Worm (Caenorhabditis elegans) whole organism, late embryonic: ENCODE measurements around the gene fip-5.

Experiments used
- C08G9.2 ChIP-seq: sonication (generic microtip); optimal IDR thresholded peaks from 2 replicates; lab custom pipeline; 2016; ENCODE audit warnings: mild to moderate bottlenecking, missing genetic modification characterization, moderate library complexity, missing compliant biosample characterization
- F13H6.1 ChIP-seq: sonication (generic microtip); optimal IDR thresholded peaks from 2 replicates; lab custom pipeline; 2016; ENCODE audit warnings: missing genetic modification characterization, missing compliant biosample characterization
- T23F11.4 ChIP-seq: fragments of 200-800 bp; sonication (Bioruptor generic); optimal IDR thresholded peaks from 2 replicates; lab custom pipeline; 2018; ENCODE audit warnings: mild to moderate bottlenecking, missing genetic modification characterization, missing compliant biosample characterization
- Y22D7AL.16 ChIP-seq: sonication (generic microtip); optimal IDR thresholded peaks from 2 replicates; lab custom pipeline; 2016; ENCODE audit warnings: missing genetic modification characterization, missing compliant biosample characterization
- ama-1 ChIP-seq: fragments of 150-350 bp; optimal IDR thresholded peaks from 2 replicates; lab custom pipeline; 2014
- ceh-14 ChIP-seq: sonication (generic microtip); optimal IDR thresholded peaks from 2 replicates; lab custom pipeline; 2016; ENCODE audit warnings: missing genotype, missing genetic modification characterization, missing compliant biosample characterization
- ceh-18 ChIP-seq: sonication (generic microtip); optimal IDR thresholded peaks from 2 replicates; lab custom pipeline; 2016; ENCODE audit warnings: missing genetic modification characterization, missing compliant biosample characterization
- ceh-19 ChIP-seq: fragments of 200-800 bp; sonication (Bioruptor generic); optimal IDR thresholded peaks from 2 replicates; lab custom pipeline; 2018; ENCODE audit warnings: mild to moderate bottlenecking, missing genetic modification characterization, missing compliant biosample characterization
- ceh-24 ChIP-seq: sonication (generic microtip); optimal IDR thresholded peaks from 2 replicates; lab custom pipeline; 2016; ENCODE audit warnings: mild to moderate bottlenecking, missing genetic modification characterization, missing compliant biosample characterization
- ceh-31 ChIP-seq: sonication (generic microtip); optimal IDR thresholded peaks from 2 replicates; lab custom pipeline; 2016; ENCODE audit warnings: missing genetic modification characterization, missing compliant biosample characterization
- ceh-45 ChIP-seq: fragments of 200-800 bp; sonication (Bioruptor generic); IDR thresholded peaks from 2 replicates; pipeline ENCODE4 v1.3.6; 2022; ENCODE audit warnings: missing genetic modification reagents, missing genetic modification characterization, missing compliant biosample characterization
- ceh-6 ChIP-seq: fragments of 200-800 bp; sonication (Bioruptor generic); optimal IDR thresholded peaks from 2 replicates; lab custom pipeline; 2018; ENCODE audit warnings: mild to moderate bottlenecking, missing genetic modification characterization, missing compliant biosample characterization
- ceh-9 ChIP-seq: sonication (generic microtip); optimal IDR thresholded peaks from 2 replicates; lab custom pipeline; 2016; ENCODE audit warnings: mild to moderate bottlenecking, missing genetic modification characterization, inconsistent platforms, missing compliant biosample characterization
- che-1 ChIP-seq: sonication (generic microtip); optimal IDR thresholded peaks from 2 replicates; lab custom pipeline; 2016; ENCODE audit warnings: mild to moderate bottlenecking, missing genetic modification characterization, missing compliant biosample characterization
- dmd-4 ChIP-seq: sonication (generic microtip); optimal IDR thresholded peaks from 2 replicates; lab custom pipeline; 2016; ENCODE audit warnings: borderline replicate concordance, missing genetic modification characterization, missing compliant biosample characterization
- elt-4 ChIP-seq: sonication (generic microtip); optimal IDR thresholded peaks from 2 replicates; lab custom pipeline; 2016; ENCODE audit warnings: missing genetic modification characterization, missing compliant biosample characterization
- ets-4 ChIP-seq: sonication (generic microtip); optimal IDR thresholded peaks from 2 replicates; lab custom pipeline; 2016; ENCODE audit warnings: missing genetic modification characterization, missing compliant biosample characterization
- fax-1 ChIP-seq: sonication (generic microtip); optimal IDR thresholded peaks from 2 replicates; lab custom pipeline; 2016; ENCODE audit warnings: missing genotype, missing genetic modification characterization, missing compliant biosample characterization
- fkh-10 ChIP-seq: fragments of 150-350 bp; optimal IDR thresholded peaks from 2 replicates; lab custom pipeline; 2014; ENCODE audit warnings: missing biosample characterization, missing genetic modification reagents, missing genetic modification characterization
- hlh-13 ChIP-seq: fragments of 200-800 bp; sonication (Bioruptor generic); optimal IDR thresholded peaks from 2 replicates; lab custom pipeline; 2018; ENCODE audit warnings: mild to moderate bottlenecking, missing genetic modification characterization, missing compliant biosample characterization
- hlh-15 ChIP-seq: sonication (generic microtip); optimal IDR thresholded peaks from 2 replicates; lab custom pipeline; 2016; ENCODE audit warnings: missing genetic modification characterization, missing compliant biosample characterization
- nfya-1 ChIP-seq: sonication (generic microtip); optimal IDR thresholded peaks from 2 replicates; lab custom pipeline; 2017; ENCODE audit warnings: missing genetic modification characterization, mild to moderate bottlenecking, missing compliant biosample characterization, antibody characterized with exemption, moderate library complexity
- nhr-11 ChIP-seq: fragments of 150-350 bp; optimal IDR thresholded peaks from 2 replicates; lab custom pipeline; 2014; ENCODE audit warnings: missing biosample characterization, missing genetic modification characterization
- npax-4 ChIP-seq: sonication (generic microtip); optimal IDR thresholded peaks from 2 replicates; lab custom pipeline; 2016; ENCODE audit warnings: missing genetic modification characterization, missing compliant biosample characterization
- pag-3 ChIP-seq: sonication (generic microtip); optimal IDR thresholded peaks from 2 replicates; lab custom pipeline; 2016; ENCODE audit warnings: missing compliant biosample characterization, missing genetic modification characterization, borderline replicate concordance
- pat-9 ChIP-seq: fragments of 200-800 bp; sonication (Bioruptor generic); optimal IDR thresholded peaks from 2 replicates; lab custom pipeline; 2018; ENCODE audit warnings: mild to moderate bottlenecking, missing genetic modification characterization, moderate library complexity, missing compliant biosample characterization
- pax-1 ChIP-seq: fragments of 150-350 bp; optimal IDR thresholded peaks from 2 replicates; lab custom pipeline; 2014; ENCODE audit warnings: missing biosample characterization, missing genetic modification characterization
- pha-2 ChIP-seq: sonication (generic microtip); optimal IDR thresholded peaks from 2 replicates; lab custom pipeline; 2017; ENCODE audit warnings: mild to moderate bottlenecking, missing genetic modification characterization, missing compliant biosample characterization
- pha-4 ChIP-seq: fragments of 150-350 bp; optimal IDR thresholded peaks from 2 replicates; lab custom pipeline; 2018; ENCODE audit warnings: missing biosample characterization, missing genetic modification reagents, missing genetic modification characterization
- pros-1 ChIP-seq: fragments of 150-350 bp; optimal IDR thresholded peaks from 2 replicates; lab custom pipeline; 2014; ENCODE audit warnings: missing biosample characterization, missing genetic modification reagents, missing genetic modification characterization
- ref-2 ChIP-seq: sonication (generic microtip); optimal IDR thresholded peaks from 2 replicates; lab custom pipeline; 2016; ENCODE audit warnings: missing genetic modification characterization, missing compliant biosample characterization
- rnt-1 ChIP-seq: sonication (generic microtip); optimal IDR thresholded peaks from 2 replicates; lab custom pipeline; 2016; ENCODE audit warnings: missing genetic modification characterization, missing compliant biosample characterization
- sdc-2 ChIP-seq: sonication (generic microtip); optimal IDR thresholded peaks from 2 replicates; lab custom pipeline; 2016; ENCODE audit warnings: missing genotype, missing genetic modification characterization, missing compliant biosample characterization
- sox-2 ChIP-seq: fragments of 200-800 bp; sonication (Bioruptor generic); IDR thresholded peaks from 2 replicates; pipeline ENCODE4 v1.3.6; 2022; ENCODE audit warnings: missing genetic modification reagents, missing genetic modification characterization, missing compliant biosample characterization
- sox-4 ChIP-seq: sonication (generic microtip); optimal IDR thresholded peaks from 2 replicates; lab custom pipeline; 2017; ENCODE audit warnings: mild to moderate bottlenecking, missing genetic modification characterization, inconsistent platforms, missing compliant biosample characterization
- tbx-2 ChIP-seq: sonication (generic microtip); optimal IDR thresholded peaks from 2 replicates; lab custom pipeline; 2016; ENCODE audit warnings: missing genetic modification characterization, missing compliant biosample characterization
- ttx-3 ChIP-seq: sonication (generic microtip); optimal IDR thresholded peaks from 2 replicates; lab custom pipeline; 2016; ENCODE audit warnings: missing genetic modification reagents, missing genetic modification characterization, missing compliant biosample characterization
- unc-3 ChIP-seq, 2 experiments: fragments of 200-800 bp in 1 of 2; sonication (Bioruptor generic) in 1 of 2; sonication (generic microtip) in 1 of 2; conservative IDR thresholded peaks in 1 of 2; optimal IDR thresholded peaks in 1 of 2; 2 replicates each; pipeline versions ENCODE4 v1.3.6 to Lab custom; 2016 to 2022; ENCODE audit warnings: missing compliant biosample characterization in 2 of 2, missing genetic modification characterization in 2 of 2, missing genetic modification reagents in 1 of 2
- unc-55 ChIP-seq: sonication (generic microtip); optimal IDR thresholded peaks from 2 replicates; lab custom pipeline; 2017; ENCODE audit warnings: missing biosample characterization, missing genetic modification reagents, missing genetic modification characterization
- zip-5 ChIP-seq: sonication (generic microtip); optimal IDR thresholded peaks from 2 replicates; lab custom pipeline; 2016; ENCODE audit warnings: missing genetic modification characterization, missing compliant biosample characterization

The fip-5 gene

DNA sequence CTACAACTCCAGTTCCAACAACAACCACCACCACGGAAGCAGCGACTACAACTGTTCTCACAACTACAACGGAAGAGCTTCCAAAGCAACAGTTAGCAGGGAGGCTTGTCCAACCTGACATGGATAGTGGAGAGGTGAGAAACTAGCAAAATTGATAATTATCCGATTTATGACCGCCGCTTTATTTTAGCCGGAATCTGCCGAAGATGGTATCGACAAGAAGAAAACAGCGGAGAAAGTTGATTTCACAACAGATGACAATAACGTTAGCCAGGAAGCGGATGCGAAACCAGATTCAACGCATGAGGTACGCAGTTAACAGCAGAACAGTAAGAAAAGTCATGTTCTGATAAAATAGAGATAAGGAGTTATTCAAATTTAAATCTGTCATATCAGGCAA, 15.9 kb downstream of the fip-5 start:
- TF ChIP-seq pag-3 (tag; lab: Kevin White, UChicago), result no peak
- no peak for TF ChIP-seq pax-1
- TF ChIP-seq ceh-31 (tag; lab: Kevin White, UChicago), result no peak
- TF ChIP-seq ref-2 (tag; lab: Kevin White, UChicago), result no peak
- no peak for TF ChIP-seq elt-4 (tag; lab: Kevin White, UChicago)
- no peak for TF ChIP-seq pros-1
- no peak for TF ChIP-seq C08G9.2 (tag; lab: Kevin White, UChicago)
- no peak for TF ChIP-seq pat-9 (tag; lab: Kevin White, UChicago)
- TF ChIP-seq ceh-6 (GFP tag; lab: Kevin White, UChicago), result no peak
- TF ChIP-seq fax-1 (tag; lab: Kevin White, UChicago), result no peak
- TF ChIP-seq sdc-2, result no peak
- TF ChIP-seq ceh-14, result no peak
- no peak for TF ChIP-seq unc-3 (GFP tag; conservative IDR thresholded peaks at IDR 0.05; lab: Robert Waterston, UW)
- TF ChIP-seq unc-3 (tag; optimal IDR thresholded peaks at IDR 0.05; lab: Kevin White, UChicago), result no peak
- TF ChIP-seq, all 69 proteins: peak for 0

ce11 chrX:10319653-10320052, 17.1 kb downstream of the fip-5 start:
- no peak for TF ChIP-seq ama-1 (lab: Kevin White, UChicago)
- TF ChIP-seq tbx-2 (tag; lab: Kevin White, UChicago), result no peak
- no peak for TF ChIP-seq pros-1
- TF ChIP-seq T23F11.4, result no peak
- TF ChIP-seq fkh-10, result no peak
- no peak for TF ChIP-seq pha-2
- no peak for TF ChIP-seq ceh-18 (tag; lab: Kevin White, UChicago)
- no peak for TF ChIP-seq ceh-6 (GFP tag; lab: Kevin White, UChicago)
- TF ChIP-seq pag-3 (tag; lab: Kevin White, UChicago), result no peak
- TF ChIP-seq che-1 (tag; lab: Kevin White, UChicago), result no peak
- no peak for TF ChIP-seq zip-5 (tag; lab: Kevin White, UChicago)
- no peak for TF ChIP-seq ets-4 (tag; lab: Kevin White, UChicago)
- no peak for TF ChIP-seq elt-4 (tag; lab: Kevin White, UChicago)
- TF ChIP-seq ceh-19 (GFP tag; lab: Kevin White, UChicago), result no peak

DNA sequence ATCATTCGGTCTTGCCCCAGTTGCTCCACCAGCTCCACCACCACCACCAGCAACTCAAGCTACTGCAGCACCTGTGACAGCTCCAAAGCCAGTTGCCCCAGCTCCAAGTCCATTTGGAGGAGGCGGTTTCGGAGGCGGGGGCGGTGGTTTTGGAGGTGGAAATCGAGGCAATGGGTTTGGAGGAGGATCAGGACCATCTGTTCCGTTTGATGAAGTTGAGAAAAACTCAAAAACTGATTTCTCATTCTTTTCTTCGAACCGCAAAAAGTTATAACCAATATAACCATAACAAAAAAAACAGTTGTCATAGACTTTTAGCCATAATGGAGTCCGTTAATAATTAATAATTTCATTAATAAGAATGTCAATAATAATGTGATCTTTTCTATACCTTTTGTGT, 18.9 kb downstream of the fip-5 start:
- TF ChIP-seq pros-1, result no peak
- TF ChIP-seq ttx-3, result no peak
- no peak for TF ChIP-seq tbx-2 (tag; lab: Kevin White, UChicago)
- no peak for TF ChIP-seq nhr-11 (tag; lab: Kevin White, UChicago)
- TF ChIP-seq hlh-15 (tag; lab: Kevin White, UChicago), result no peak
- TF ChIP-seq ceh-6 (GFP tag; lab: Kevin White, UChicago), result no peak
- no peak for TF ChIP-seq nfya-1
- no peak for TF ChIP-seq ceh-24 (tag; lab: Kevin White, UChicago)
- no peak for TF ChIP-seq sox-4
- no peak for TF ChIP-seq ceh-9
- TF ChIP-seq ceh-45 (GFP tag; lab: Robert Waterston, UW), result no peak
- TF ChIP-seq sdc-2, result no peak
- no peak for TF ChIP-seq rnt-1 (tag; lab: Kevin White, UChicago)
- no peak for TF ChIP-seq sox-2 (GFP tag; lab: Robert Waterston, UW)
- no peak for TF ChIP-seq hlh-13 (GFP tag; lab: Kevin White, UChicago)
- TF ChIP-seq Y22D7AL.16 (tag; lab: Kevin White, UChicago), result no peak
- no peak for TF ChIP-seq npax-4

DNA sequence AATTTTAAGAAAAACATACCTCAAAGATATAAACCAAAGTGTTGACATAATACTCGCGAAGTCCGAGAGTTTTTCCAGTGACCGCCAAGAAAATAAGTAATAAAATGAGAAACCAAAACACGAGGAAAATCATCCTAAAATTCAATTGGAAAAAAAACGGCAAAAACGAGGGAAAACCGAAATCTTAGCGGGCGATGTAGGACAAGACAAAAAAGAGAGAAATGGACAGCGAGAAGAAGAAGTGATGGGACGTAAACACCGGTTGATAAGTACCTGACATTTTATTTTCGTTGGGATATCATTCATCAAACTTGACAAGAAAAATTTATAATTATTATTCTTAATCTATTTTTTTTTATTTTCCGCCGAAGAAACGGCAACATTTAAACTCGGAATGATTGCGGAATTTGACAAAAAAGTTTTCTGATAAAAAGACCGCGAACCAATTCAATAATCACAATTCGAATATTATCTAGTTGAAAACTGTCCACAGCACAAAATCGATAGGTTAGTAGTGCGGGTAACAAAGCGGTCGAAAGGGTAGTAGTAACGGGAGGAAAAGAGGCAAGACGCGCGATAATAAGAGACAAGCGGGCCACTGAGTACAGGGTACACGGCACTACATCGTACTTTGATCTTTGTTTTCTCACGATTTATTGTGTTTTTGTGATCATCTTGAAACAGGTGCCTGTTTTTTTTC, 24.9 kb downstream of the fip-5 start, which contains the start of gene acl-5:
TSS of gene acl-5 (minus strand) at position 134 of the 700 bp plus-strand sequence.
- no peak for TF ChIP-seq ceh-14
- TF ChIP-seq F13H6.1 (tag; lab: Kevin White, UChicago), result no peak
- TF ChIP-seq pha-4 (tag; lab: Kevin White, UChicago), result no peak
- no peak for TF ChIP-seq dmd-4
- TF ChIP-seq unc-55, result no peak
- TF ChIP-seq T23F11.4, result no peak
